Fruit fly (Drosophila melanogaster) whole organism, prepupa: Measurements from ENCODE around the gene CG12523.

Source experiments
- CG10631 ChIP-seq: fragments of 200-800 bp; sonication (Bioruptor generic); optimal IDR thresholded peaks from 2 replicates; lab custom pipeline; 2016; ENCODE audit warnings: missing biosample characterization, missing genetic modification characterization
- CG10669 ChIP-seq: fragments of 200-800 bp; sonication (Bioruptor generic); optimal IDR thresholded peaks from 3 replicates; lab custom pipeline; 2018; ENCODE audit warnings: missing biosample characterization, mild to moderate bottlenecking, missing genetic modification characterization, moderate library complexity
- CG11294 ChIP-seq: fragments of 200-800 bp; sonication (Bioruptor generic); IDR thresholded peaks from 2 replicates; pipeline ENCODE4 v1.3.6; 2022; ENCODE audit warnings: missing biosample characterization, missing genetic modification characterization
- CG11762 ChIP-seq: fragments of 200-800 bp; sonication (Bioruptor generic); optimal IDR thresholded peaks from 3 replicates; lab custom pipeline; 2016; ENCODE audit warnings: missing biosample characterization, missing genetic modification characterization; ENCODE audit not compliant: insufficient read depth
- CG11902 ChIP-seq: fragments of 200-800 bp; sonication (Bioruptor generic); optimal IDR thresholded peaks from 3 replicates; lab custom pipeline; 2016; ENCODE audit warnings: missing biosample characterization, missing genetic modification characterization
- CG15336 ChIP-seq: fragments of 200-800 bp; sonication (Bioruptor generic); IDR thresholded peaks from 2 replicates; pipeline ENCODE4 v1.3.6; 2022; ENCODE audit warnings: missing biosample characterization, missing genetic modification characterization
- CG1621 ChIP-seq: fragments of 200-800 bp; sonication (Bioruptor generic); optimal IDR thresholded peaks from 3 replicates; lab custom pipeline; 2018; ENCODE audit warnings: missing biosample characterization, mild to moderate bottlenecking, missing genetic modification characterization
- CG16779 ChIP-seq: fragments of 200-800 bp; sonication (Bioruptor generic); optimal IDR thresholded peaks from 3 replicates; lab custom pipeline; 2017; ENCODE audit warnings: missing biosample characterization, mild to moderate bottlenecking, missing genetic modification characterization
- CG31627 ChIP-seq: fragments of 200-800 bp; sonication (Bioruptor generic); optimal IDR thresholded peaks from 3 replicates; lab custom pipeline; 2016; ENCODE audit warnings: missing biosample characterization, missing genetic modification characterization
- CG32006 ChIP-seq: fragments of 200-800 bp; sonication (Bioruptor generic); optimal IDR thresholded peaks from 3 replicates; lab custom pipeline; 2017; ENCODE audit warnings: missing biosample characterization, mild to moderate bottlenecking, missing genetic modification characterization
- CG4318 ChIP-seq: fragments of 200-800 bp; sonication (Bioruptor generic); optimal IDR thresholded peaks from 3 replicates; lab custom pipeline; 2017; ENCODE audit warnings: missing biosample characterization, mild to moderate bottlenecking, missing genetic modification characterization
- CG6163 ChIP-seq: fragments of 200-800 bp; sonication (Bioruptor generic); IDR thresholded peaks from 3 replicates; pipeline ENCODE4 v1.3.6; 2022; ENCODE audit warnings: missing biosample characterization, missing genetic modification characterization
- CG6276 ChIP-seq: fragments of 200-800 bp; sonication (Bioruptor generic); optimal IDR thresholded peaks from 2 replicates; lab custom pipeline; 2017; ENCODE audit warnings: missing biosample characterization, mild to moderate bottlenecking, missing genetic modification characterization
- CG6792 ChIP-seq: fragments of 200-800 bp; sonication (Bioruptor generic); optimal IDR thresholded peaks from 3 replicates; lab custom pipeline; 2016; ENCODE audit warnings: missing biosample characterization, missing genetic modification characterization
- CG6854 ChIP-seq: fragments of 200-800 bp; sonication (Bioruptor generic); optimal IDR thresholded peaks from 2 replicates; lab custom pipeline; 2017; ENCODE audit warnings: missing biosample characterization, mild to moderate bottlenecking, missing genetic modification characterization
- CG7368 ChIP-seq: fragments of 200-800 bp; sonication (Bioruptor generic); optimal IDR thresholded peaks from 3 replicates; lab custom pipeline; 2016; ENCODE audit warnings: missing biosample characterization, missing genetic modification characterization
- CG8119 ChIP-seq: fragments of 200-800 bp; sonication (Bioruptor generic); IDR thresholded peaks from 3 replicates; pipeline ENCODE4 v1.3.6; 2022; ENCODE audit warnings: missing biosample characterization, missing genetic modification characterization
- CG8632 ChIP-seq: fragments of 200-800 bp; sonication (Bioruptor generic); optimal IDR thresholded peaks from 3 replicates; lab custom pipeline; 2016; ENCODE audit warnings: missing biosample characterization, missing genetic modification characterization
- CG9139 ChIP-seq: fragments of 200-800 bp; sonication (Bioruptor generic); optimal IDR thresholded peaks from 3 replicates; lab custom pipeline; 2017; ENCODE audit warnings: missing biosample characterization, mild to moderate bottlenecking, missing genetic modification characterization
- Eip78C ChIP-seq: fragments of 200-800 bp; sonication (Bioruptor generic); peaks from one replicate; lab custom pipeline; 2016; ENCODE audit warnings: missing biosample characterization, missing genetic modification characterization
- Eip93F ChIP-seq: fragments of 200-800 bp; sonication (Bioruptor generic); optimal IDR thresholded peaks from 2 replicates; lab custom pipeline; 2016; ENCODE audit warnings: missing biosample characterization, mild to moderate bottlenecking, missing genetic modification characterization
- Ets21C ChIP-seq: fragments of 200-800 bp; sonication (Bioruptor generic); optimal IDR thresholded peaks from 3 replicates; lab custom pipeline; 2016; ENCODE audit warnings: missing biosample characterization, missing genetic modification characterization
- Gug ChIP-seq: fragments of 200-800 bp; sonication (Bioruptor generic); IDR thresholded peaks from 2 replicates; pipeline ENCODE4 v1.3.6; 2022; ENCODE audit warnings: missing biosample characterization, missing genetic modification characterization
- Hr39 ChIP-seq: fragments of 200-800 bp; sonication (Bioruptor generic); optimal IDR thresholded peaks from 2 replicates; lab custom pipeline; 2016; ENCODE audit warnings: missing biosample characterization, missing genetic modification characterization
- Hr4 ChIP-seq: fragments of 200-800 bp; sonication (Bioruptor generic); optimal IDR thresholded peaks from 3 replicates; lab custom pipeline; 2016; ENCODE audit warnings: missing biosample characterization, missing genetic modification characterization
- Lpt ChIP-seq: fragments of 200-800 bp; sonication (Bioruptor generic); optimal IDR thresholded peaks from 3 replicates; lab custom pipeline; 2016; ENCODE audit warnings: missing biosample characterization, missing genetic modification characterization
- Met ChIP-seq: fragments of 200-800 bp; sonication (Bioruptor generic); optimal IDR thresholded peaks from 3 replicates; lab custom pipeline; 2016; ENCODE audit warnings: missing biosample characterization, missing genetic modification characterization
- Smox ChIP-seq: fragments of 200-800 bp; sonication (Bioruptor generic); optimal IDR thresholded peaks from 3 replicates; lab custom pipeline; 2016; ENCODE audit warnings: missing biosample characterization, missing genetic modification characterization
- Sox14 ChIP-seq: fragments of 200-800 bp; sonication (Bioruptor generic); optimal IDR thresholded peaks from 3 replicates; lab custom pipeline; 2016; ENCODE audit warnings: missing biosample characterization, missing genetic modification characterization
- Sox15 ChIP-seq: fragments of 200-800 bp; sonication (Bioruptor generic); optimal IDR thresholded peaks from 3 replicates; lab custom pipeline; 2016; ENCODE audit warnings: missing biosample characterization, missing genetic modification characterization
- achi ChIP-seq: fragments of 200-800 bp; sonication (Bioruptor generic); optimal IDR thresholded peaks from 3 replicates; lab custom pipeline; 2016; ENCODE audit warnings: missing biosample characterization, missing genetic modification characterization
- acj6 ChIP-seq: fragments of 200-800 bp; sonication (Bioruptor generic); optimal IDR thresholded peaks from 3 replicates; lab custom pipeline; 2016; ENCODE audit warnings: missing biosample characterization, missing genetic modification characterization
- cyc ChIP-seq: fragments of 200-800 bp; sonication (Bioruptor generic); optimal IDR thresholded peaks from 3 replicates; lab custom pipeline; 2016; ENCODE audit warnings: missing biosample characterization, missing genetic modification characterization
- dsx ChIP-seq: fragments of 200-800 bp; optimal IDR thresholded peaks from 3 replicates; lab custom pipeline; 2019; ENCODE audit warnings: missing biosample characterization, mild to moderate bottlenecking, missing genetic modification characterization, moderate library complexity; ENCODE audit not compliant: poor library complexity, severe bottlenecking
- eg ChIP-seq: fragments of 200-800 bp; sonication (Bioruptor generic); IDR thresholded peaks from 3 replicates; pipeline ENCODE4 v1.3.6; 2022; ENCODE audit warnings: missing biosample characterization, missing genetic modification characterization
- esn ChIP-seq: fragments of 200-800 bp; sonication (Bioruptor generic); optimal IDR thresholded peaks from 2 replicates; lab custom pipeline; 2016; ENCODE audit warnings: missing biosample characterization, mild to moderate bottlenecking, missing genetic modification characterization, moderate library complexity
- fkh ChIP-seq: fragments of 200-800 bp; sonication (Bioruptor generic); optimal IDR thresholded peaks from 3 replicates; lab custom pipeline; 2017; ENCODE audit warnings: missing biosample characterization, mild to moderate bottlenecking, missing genetic modification characterization, moderate library complexity
- lz ChIP-seq: fragments of 200-800 bp; sonication (Bioruptor generic); optimal IDR thresholded peaks from 3 replicates; lab custom pipeline; 2016; ENCODE audit warnings: missing biosample characterization, missing genetic modification characterization
- pdm3 ChIP-seq: fragments of 200-800 bp; sonication (Bioruptor generic); optimal IDR thresholded peaks from 3 replicates; lab custom pipeline; 2016; ENCODE audit warnings: missing biosample characterization, missing genetic modification characterization
- spab ChIP-seq: fragments of 200-800 bp; sonication (Bioruptor generic); optimal IDR thresholded peaks from 2 replicates; lab custom pipeline; 2017; ENCODE audit warnings: missing biosample characterization, mild to moderate bottlenecking, missing genetic modification characterization, missing genetic modification reagents
- ss ChIP-seq, 2 experiments: fragments of 200-800 bp; sonication (Bioruptor generic); optimal IDR thresholded peaks; 2 replicates in 1 of 2; 3 replicates in 1 of 2; lab custom pipeline; 2017 to 2018; ENCODE audit warnings: mild to moderate bottlenecking in 2 of 2, missing biosample characterization in 2 of 2, missing genetic modification characterization in 2 of 2, moderate library complexity in 1 of 2
- svp ChIP-seq: fragments of 200-800 bp; sonication (Bioruptor generic); peaks from one replicate; lab custom pipeline; 2016; ENCODE audit warnings: missing biosample characterization, missing genetic modification characterization
- vri ChIP-seq: fragments of 200-800 bp; sonication (Bioruptor generic); optimal IDR thresholded peaks from 3 replicates; lab custom pipeline; 2016; ENCODE audit warnings: missing biosample characterization, mild to moderate bottlenecking, missing genetic modification characterization

Gene CG12523

dm6 chr3L:10777493-10777897 is 23.5 kb upstream of the CG12523 start (continued):
- TF ChIP-seq CG9139 = peak; percentile 49
- TF ChIP-seq CG16779 (tag; lab: Kevin White, UChicago) = peak; percentile 14
- peak; percentile 53 for TF ChIP-seq CG11762
- TF ChIP-seq fkh (GFP tag; lab: Kevin White, UChicago) = no peak
- TF ChIP-seq pdm3 (GFP tag; lab: Kevin White, UChicago) = peak; percentile 67
- peak; percentile 79 for TF ChIP-seq Met (GFP tag; lab: Kevin White, UChicago)
- peak; percentile 12; the same call in 1 of the 2 replicates for TF ChIP-seq Gug (GFP tag; lab: Robert Waterston, UW)
- peak; percentile 55 for TF ChIP-seq CG4318 (GFP tag; lab: Kevin White, UChicago)
- TF ChIP-seq CG10669 (GFP tag; lab: Kevin White, UChicago) = peak; percentile 47
- peak; percentile 80 for TF ChIP-seq CG10631 (GFP tag; lab: Kevin White, UChicago)
- no peak for TF ChIP-seq CG6854
- peak; percentile 60 for TF ChIP-seq CG6792 (GFP tag; lab: Kevin White, UChicago)
- TF ChIP-seq vri (GFP tag; lab: Kevin White, UChicago) = no peak
- TF ChIP-seq dsx = peak; percentile 48
- peak; percentile 68 for TF ChIP-seq CG31627 (GFP tag; lab: Kevin White, UChicago)
- TF ChIP-seq CG7368 = peak; percentile 17
- TF ChIP-seq Sox14 (GFP tag; lab: Kevin White, UChicago) = peak; percentile 68
- TF ChIP-seq Lpt (GFP tag; lab: Kevin White, UChicago) = peak; percentile 58
- peak; percentile 31 for TF ChIP-seq CG11902
- TF ChIP-seq Smox (GFP tag; lab: Kevin White, UChicago) = peak; percentile 79
- TF ChIP-seq, all 60 proteins: peak for 51

- TF ChIP-seq vri (GFP tag; lab: Kevin White, UChicago) (peak; percentile 26), CG1621 (tag; lab: Kevin White, UChicago) (peak; percentile 6), CG6854 (peak; percentile 83), Ets21C (no peak), CG6792 (GFP tag; lab: Kevin White, UChicago) (no peak)
These were observed 23.1 kb upstream of the CG12523 start for dm6 chr3L:10777909-10778308.

dm6 chr3L:10779291-10779690 is 21.7 kb upstream of the CG12523 start:
- TF ChIP-seq svp (GFP tag; lab: Kevin White, UChicago) (no peak), Lpt (GFP tag; lab: Kevin White, UChicago) (peak; percentile 34), CG32006 (GFP tag; lab: Kevin White, UChicago) (peak; percentile 9), CG8119 (GFP tag; lab: Robert Waterston, UW) (peak; percentile 75), Gug (GFP tag; lab: Robert Waterston, UW) (no peak), Hr4 (GFP tag; lab: Kevin White, UChicago) (peak; percentile 9), eg (GFP tag; lab: Robert Waterston, UW) (peak; percentile 84), CG6276 (peak; percentile 57), achi (no peak), CG15336 (GFP tag; lab: Robert Waterston, UW) (peak; percentile 69)

dm6 chr3L:10781323-10781722 is 19.7 kb upstream of the CG12523 start:
- TF ChIP-seq Sox14 (GFP tag; lab: Kevin White, UChicago) (no peak), Ets21C (no peak), CG11902 (no peak), CG1621 (tag; lab: Kevin White, UChicago) (no peak), ss (GFP tag; optimal IDR thresholded peaks at IDR 0.05; lab: Kevin White, UChicago) (peak in 1 of 2 experiments; percentile 11), cyc (GFP tag; lab: Kevin White, UChicago) (no peak), CG6163 (GFP tag; lab: Robert Waterston, UW) (no peak)

- TF ChIP-seq lz (GFP tag; lab: Kevin White, UChicago) (peak; percentile 1), Lpt (GFP tag; lab: Kevin White, UChicago) (peak; percentile 14), Met (GFP tag; lab: Kevin White, UChicago) (peak; percentile 37), acj6 (GFP tag; lab: Kevin White, UChicago) (peak; percentile 53), dsx (peak; percentile 69), CG32006 (GFP tag; lab: Kevin White, UChicago) (peak; percentile 36), Eip93F (GFP tag; lab: Kevin White, UChicago) (no peak), CG10631 (GFP tag; lab: Kevin White, UChicago) (peak; percentile 66), CG8632 (GFP tag; lab: Kevin White, UChicago) (peak; percentile 40), spab (peak; percentile 34), CG11294 (no peak), cyc (GFP tag; lab: Kevin White, UChicago) (peak; percentile 34), Sox15 (GFP tag; lab: Kevin White, UChicago) (no peak), Eip78C (GFP tag; lab: Kevin White, UChicago) (peak; percentile 83), Hr39 (peak; percentile 11), esn (GFP tag; lab: Kevin White, UChicago) (peak; percentile 26), Hr4 (GFP tag; lab: Kevin White, UChicago) (peak; percentile 17)
These were observed 17.8 kb upstream of the CG12523 start for dm6 chr3L:10783015-10783675.
